Worm (Caenorhabditis elegans) whole organism, L4 larva: ENCODE data around the gene srh-11.

Source experiments
- R02D3.7 ChIP-seq: fragments of 150-350 bp; sonication (generic microtip); optimal IDR thresholded peaks from 3 replicates; lab custom pipeline; 2014; ENCODE audit warnings: missing biosample characterization, missing genetic modification characterization
- ama-1 ChIP-seq: fragments of 150-350 bp; optimal IDR thresholded peaks from 2 replicates; lab custom pipeline; 2014; ENCODE audit warnings: inconsistent platforms, mixed read lengths
- daf-12 ChIP-seq: fragments of 150-350 bp; optimal IDR thresholded peaks from 2 replicates; lab custom pipeline; 2014; ENCODE audit warnings: missing biosample characterization, missing genetic modification reagents, missing genetic modification characterization
- egl-27 ChIP-seq: sonication (generic microtip); optimal IDR thresholded peaks from 3 replicates; lab custom pipeline; 2017; ENCODE audit warnings: missing biosample characterization, missing genetic modification reagents, missing genetic modification characterization
- hlh-30 ChIP-seq: sonication (generic microtip); optimal IDR thresholded peaks from 2 replicates; lab custom pipeline; 2017; ENCODE audit warnings: antibody characterized with exemption, mild to moderate bottlenecking, missing genetic modification characterization, missing compliant biosample characterization; ENCODE audit not compliant: insufficient read depth
- lin-39 ChIP-seq: fragments of 150-350 bp; optimal IDR thresholded peaks from 2 replicates; lab custom pipeline; 2014; ENCODE audit warnings: missing biosample characterization, missing genetic modification reagents, missing genetic modification characterization
- nhr-11 ChIP-seq: fragments of 150-350 bp; optimal IDR thresholded peaks from 2 replicates; lab custom pipeline; 2014; ENCODE audit warnings: missing biosample characterization, missing genetic modification characterization
- nhr-41 ChIP-seq: fragments of 200-800 bp; sonication (Bioruptor generic); IDR thresholded peaks from 2 replicates; pipeline ENCODE4 v1.3.6; 2022; ENCODE audit warnings: missing genetic modification reagents, missing genetic modification characterization, missing compliant biosample characterization
- pqm-1 ChIP-seq: sonication (generic microtip); optimal IDR thresholded peaks from 2 replicates; lab custom pipeline; 2017; ENCODE audit warnings: missing biosample characterization, missing genetic modification characterization
- skn-1 ChIP-seq: fragments of 150-350 bp; optimal IDR thresholded peaks from 2 replicates; lab custom pipeline; 2014; ENCODE audit warnings: missing biosample characterization, missing genetic modification characterization
- unc-62 ChIP-seq, 3 experiments: fragments of 150-350 bp in 1 of 3; sonication (generic microtip); optimal IDR thresholded peaks in 2 of 3; peaks in 1 of 3; 1 replicate in 1 of 3; 2 replicates in 2 of 3; lab custom pipeline; 2014 to 2017; ENCODE audit warnings: missing biosample characterization in 3 of 3, missing genetic modification characterization in 3 of 3, missing genetic modification reagents in 3 of 3, missing genotype in 1 of 3

DNA sequence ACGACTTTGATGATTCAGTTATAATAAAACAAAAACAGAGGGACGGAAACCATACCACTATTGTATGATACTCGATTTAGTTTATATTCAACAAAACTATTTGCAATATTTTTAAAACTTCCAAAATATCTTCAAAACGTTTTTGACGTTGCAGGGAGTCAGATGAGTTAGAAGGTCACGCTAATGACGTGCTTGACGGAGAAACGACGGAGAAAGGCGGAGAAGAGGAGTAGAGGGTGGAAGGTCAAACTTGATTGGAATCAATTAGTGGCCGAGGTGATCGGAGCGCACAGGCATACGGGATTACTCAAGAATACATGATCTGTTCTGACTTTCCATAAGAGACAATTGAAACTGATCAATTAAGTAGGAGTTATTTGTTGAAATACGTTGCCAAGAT, 16.0 kb downstream of the srh-11 start:
- TF ChIP-seq skn-1 (tag; lab: Kevin White, UChicago) (no peak), lin-39 (tag; lab: Kevin White, UChicago) (no peak), nhr-41 (GFP tag; lab: Robert Waterston, UW) (no peak), ama-1 (lab: Kevin White, UChicago) (no peak), R02D3.7 (tag; lab: Kevin White, UChicago) (no peak), nhr-11 (tag; lab: Kevin White, UChicago) (no peak), hlh-30 (tag; lab: Kevin White, UChicago) (no peak), egl-27 (tag; lab: Kevin White, UChicago) (no peak), unc-62 (GFP tag; optimal IDR thresholded peaks at IDR 0.05 in 1 of 2; lab: Kevin White, UChicago) (no peak), unc-62 (tag; optimal IDR thresholded peaks at IDR 0.05; lab: Kevin White, UChicago) (no peak), pqm-1 (tag; lab: Kevin White, UChicago) (no peak), daf-12 (tag; lab: Kevin White, UChicago) (no peak)
